Fruit fly (Drosophila melanogaster): ENCODE results near the gene CG15269.

CG15269 gene

dm6 chr2L:15061368-15061767 is 47.8 kb upstream of the CG15269 start, which contains the start of the genes solo and vas (continued):
- TF ChIP-seq CG6791 (GFP tag; IDR thresholded peaks at IDR 0.05; ENCODE audit: partially characterized antibody) (0 out of 3 replicates have a peak, but pooled peaks have one; percentile 19), Spps (tag; optimal IDR thresholded peaks at IDR 0.05) (no peak), Fer3 (tag; optimal IDR thresholded peaks at IDR 0.05) (peak; percentile 49), sna (GFP tag; IDR thresholded peaks at IDR 0.05; ENCODE audit: partially characterized antibody) (peak; percentile 48; the same call in 1 of the 2 replicates), CG15696 (tag; optimal IDR thresholded peaks at IDR 0.05) (peak; percentile 45), ssp (GFP tag; IDR thresholded peaks at IDR 0.05) (peak; percentile 97), CG31441 (GFP tag; IDR thresholded peaks at IDR 0.05) (peak; percentile 51; the same call in 1 of the 2 replicates), so (GFP tag; IDR thresholded peaks at IDR 0.05) (no peak), lmd (GFP tag; IDR thresholded peaks at IDR 0.05) (peak; percentile 51; the same call in 1 of the 2 replicates), CG11723 (GFP tag; optimal IDR thresholded peaks at IDR 0.05) (no peak), B-H2 (GFP tag; optimal IDR thresholded peaks at IDR 0.05) (peak; percentile 42), CG3995 (GFP tag; optimal IDR thresholded peaks at IDR 0.05) (no peak), chinmo (GFP tag; IDR thresholded peaks at IDR 0.05; ENCODE audit: partially characterized antibody) (0 out of 4 replicates have a peak, but pooled peaks have one; percentile 9), fd64A (GFP tag; optimal IDR thresholded peaks at IDR 0.05) (no peak), NK7.1 (GFP tag; optimal IDR thresholded peaks at IDR 0.05) (no peak), CG10979 (tag; optimal IDR thresholded peaks at IDR 0.05) (peak; percentile 36), YL-1 (GFP tag; optimal IDR thresholded peaks at IDR 0.05) (peak; percentile 32), Sox100B (GFP tag; optimal IDR thresholded peaks at IDR 0.05) (peak; percentile 39), gcm (GFP tag; optimal IDR thresholded peaks at IDR 0.05) (peak; percentile 38), amos (GFP tag; IDR thresholded peaks at IDR 0.05; ENCODE audit: partially characterized antibody) (peak; percentile 32; the same call in 1 of the 2 replicates), CG14441 (GFP tag; IDR thresholded peaks at IDR 0.05) (peak; percentile 42; the same call in 1 of the 2 replicates), fd3F (GFP tag; optimal IDR thresholded peaks at IDR 0.05) (peak; percentile 40), Dp (GFP tag; optimal IDR thresholded peaks at IDR 0.05) (peak; percentile 15), CG15479 (GFP tag; optimal IDR thresholded peaks at IDR 0.05) (peak; percentile 49), disco-r (GFP tag; optimal IDR thresholded peaks at IDR 0.05) (no peak), chm (GFP tag; IDR thresholded peaks at IDR 0.05) (peak; percentile 31; the same call in 1 of the 2 replicates), bbx (GFP tag; IDR thresholded peaks at IDR 0.05; ENCODE audit: partially characterized antibody) (peak; percentile 14; the same call in 1 of the 2 replicates), CG10654 (GFP tag; optimal IDR thresholded peaks at IDR 0.05) (peak; percentile 40), CG9876 (GFP tag; optimal IDR thresholded peaks at IDR 0.05) (no peak), prd (optimal IDR thresholded peaks at IDR 0.05) (no peak), prd (GFP tag; IDR thresholded peaks at IDR 0.05) (peak; percentile 47; the same call in 2 of the 3 replicates), Xrp1 (GFP tag; IDR thresholded peaks at IDR 0.05) (peak; percentile 34; the same call in 1 of the 2 replicates), CG10209 (GFP tag; optimal IDR thresholded peaks at IDR 0.05) (peak; percentile 36), CG4854 (GFP tag; optimal IDR thresholded peaks at IDR 0.05) (peak; percentile 24), HmgZ (tag; optimal IDR thresholded peaks at IDR 0.05) (peak; percentile 55), lilli (GFP tag; optimal IDR thresholded peaks at IDR 0.05) (peak; percentile 27), dpn (GFP tag; optimal IDR thresholded peaks at IDR 0.05) (peak; percentile 36 to 47), CG12391 (tag; optimal IDR thresholded peaks at IDR 0.05) (peak; percentile 83), CG7839 (tag; optimal IDR thresholded peaks at IDR 0.05) (peak; percentile 62), MBD-R2 (GFP tag; IDR thresholded peaks at IDR 0.05) (peak; percentile 48), zfh1 (GFP tag; IDR thresholded peaks at IDR 0.05) (no peak), vfl (GFP tag; optimal IDR thresholded peaks at IDR 0.05) (no peak), CG18619 (GFP tag; optimal IDR thresholded peaks at IDR 0.05) (peak; percentile 25), pnt (GFP tag; optimal IDR thresholded peaks at IDR 0.05) (no peak), CG2678 (tag; optimal IDR thresholded peaks at IDR 0.05) (peak; percentile 67), gsb-n (tag; optimal IDR thresholded peaks at IDR 0.05) (no peak), lab (GFP tag; optimal IDR thresholded peaks at IDR 0.05) (peak; percentile 40), Xbp1 (GFP tag; optimal IDR thresholded peaks at IDR 0.05) (peak; percentile 59), HLHmδ (GFP tag; optimal IDR thresholded peaks at IDR 0.05) (no peak)
